Fruit fly (Drosophila melanogaster) Kc167 (cell line): ENCODE measurements around the gene CG6195.

Source experiments
- Myc ChIP-seq: fragments of >200 bp; optimal IDR thresholded peaks from 2 replicates; lab custom pipeline; 2017; ENCODE audit warnings: missing external identifiers
- insv ChIP-seq: fragments of >200 bp; optimal IDR thresholded peaks from 3 replicates; lab custom pipeline; 2018; ENCODE audit warnings: missing external identifiers
- psq ChIP-seq: fragments of >200 bp; optimal IDR thresholded peaks from 2 replicates; lab custom pipeline; 2017; ENCODE audit warnings: missing external identifiers
- ttk ChIP-seq: sonication (Bioruptor generic); optimal IDR thresholded peaks from 2 replicates; lab custom pipeline; 2017; ENCODE audit warnings: missing external identifiers

DNA sequence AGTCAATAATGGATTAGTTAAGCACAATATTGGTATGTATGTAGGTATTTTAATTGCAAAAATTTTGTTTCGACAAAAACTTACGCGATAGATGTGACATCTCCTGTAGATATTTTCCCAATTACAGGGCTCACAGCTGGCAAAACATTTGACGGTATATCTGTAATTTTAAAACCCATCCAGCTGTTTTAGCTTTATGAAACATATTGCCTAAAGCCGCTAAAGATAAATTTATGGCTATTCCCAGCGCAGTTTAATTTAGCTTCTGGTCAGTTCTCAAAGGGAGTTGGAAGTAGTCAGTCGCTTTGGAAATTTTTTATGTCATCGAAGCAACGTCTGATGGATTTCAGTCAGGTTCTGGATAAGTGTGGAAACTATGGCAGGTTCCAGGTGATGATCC, 47.9 kb downstream of the CG6195 start, which contains the start of gene CG7333:
- TF ChIP-seq psq (lab: Kevin White, UChicago) (no peak), insv (lab: Kevin White, UChicago) (no peak), ttk (lab: Kevin White, UChicago) (no peak), Myc (lab: Kevin White, UChicago) (no peak)
